Fruit fly (Drosophila melanogaster): ENCODE measurements around the gene lectin-28C.

- TF ChIP-seq insv (optimal IDR thresholded peaks at IDR 0.05) (no peak), psq (optimal IDR thresholded peaks at IDR 0.05) (no peak), h (optimal IDR thresholded peaks at IDR 0.05) (no peak)
Observed at dm6 chr2L:7838024-7838423, 18.9 kb upstream of the lectin-28C start.

All from Kc167 (cell line).